Worm (Caenorhabditis elegans) whole organism, midembryonic: ENCODE results near the gene H10D18.5.

ENCODE experiments used
- T22C8.4 ChIP-seq: fragments of 200-800 bp; sonication (Bioruptor generic); IDR thresholded peaks from 2 replicates; pipeline ENCODE4 v1.3.6; 2022; ENCODE audit warnings: missing genetic modification characterization, missing compliant biosample characterization
- cog-1 ChIP-seq: sonication (generic microtip); optimal IDR thresholded peaks from 2 replicates; lab custom pipeline; 2016; ENCODE audit warnings: missing genetic modification characterization, missing compliant biosample characterization
- flt-1 ChIP-seq: fragments of 200-800 bp; sonication (Bioruptor generic); IDR thresholded peaks from 2 replicates; pipeline ENCODE4 v1.3.6; 2022; ENCODE audit warnings: missing genetic modification characterization, missing compliant biosample characterization
- klf-2 ChIP-seq: fragments of 200-800 bp; sonication (Bioruptor generic); conservative IDR thresholded peaks from 2 replicates; pipeline ENCODE4 v1.3.6; 2022; ENCODE audit warnings: missing genetic modification reagents, missing genetic modification characterization, missing compliant biosample characterization
- med-1 ChIP-seq: sonication (generic microtip); optimal IDR thresholded peaks from 2 replicates; lab custom pipeline; 2017; ENCODE audit warnings: missing genetic modification characterization, mild to moderate bottlenecking, missing compliant biosample characterization, antibody characterized with exemption, missing genetic modification reagents; ENCODE audit not compliant: insufficient read depth
- ref-1 ChIP-seq: fragments of 200-800 bp; sonication (Bioruptor generic); conservative IDR thresholded peaks from 2 replicates; pipeline ENCODE4 v1.3.6; 2022; ENCODE audit warnings: missing genetic modification reagents, missing genetic modification characterization, missing compliant biosample characterization
- tab-1 ChIP-seq: fragments of 200-800 bp; sonication (Bioruptor generic); IDR thresholded peaks from 2 replicates; pipeline ENCODE4 v1.3.6; 2022; ENCODE audit warnings: missing genetic modification characterization, missing compliant biosample characterization
- ztf-23 ChIP-seq: fragments of 200-800 bp; sonication (Bioruptor generic); IDR thresholded peaks from 2 replicates; pipeline ENCODE4 v1.3.6; 2022; ENCODE audit warnings: missing genetic modification reagents, missing genetic modification characterization, missing compliant biosample characterization

ce11 chrV:3832661-3833060 lies 1.1 kb upstream of the H10D18.5 start:
- TF ChIP-seq ztf-23 (GFP tag; lab: Robert Waterston, UW) (no peak), med-1 (GFP tag; lab: Kevin White, UChicago) (no peak), ref-1 (GFP tag; lab: Robert Waterston, UW) (no peak), T22C8.4 (no peak), flt-1 (GFP tag; lab: Robert Waterston, UW) (no peak), klf-2 (no peak), cog-1 (tag; lab: Kevin White, UChicago) (no peak), tab-1 (GFP tag; lab: Robert Waterston, UW) (no peak)
